Fruit fly (Drosophila melanogaster): ENCODE data around the gene slo.

Gene slo

DNA sequence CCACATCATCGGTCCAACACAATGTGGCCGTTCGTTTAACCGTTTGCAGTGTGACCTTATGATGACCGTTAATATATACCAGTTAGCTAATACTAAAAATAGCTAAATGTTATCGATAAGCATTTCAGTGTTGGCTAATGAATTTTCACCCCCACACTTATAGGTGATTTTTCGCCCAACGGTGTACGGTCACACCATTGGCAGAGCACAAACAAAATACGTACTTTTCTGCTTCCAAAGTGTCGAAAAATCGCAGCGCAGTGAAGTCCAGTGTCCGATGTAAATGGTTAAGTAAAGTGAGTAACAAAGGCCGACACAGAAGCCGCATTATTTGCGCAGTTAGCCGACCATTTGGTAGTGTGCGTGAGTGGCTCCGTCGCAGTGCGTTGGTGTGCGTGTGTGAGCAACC lies 36.8 kb upstream of the slo start, which contains the start of the genes Syx18 and atl (continued):
- peak; percentile 21 for TF ChIP-seq Camta (GFP tag; optimal IDR thresholded peaks at IDR 0.05)
- TF ChIP-seq crp (GFP tag; optimal IDR thresholded peaks at IDR 0.05) = peak in 1 of 2 experiments; percentile 23
- peak; percentile 36; the same call in 2 of the 3 replicates for TF ChIP-seq ci (GFP tag; IDR thresholded peaks at IDR 0.05)
- peak; percentile 82 for TF ChIP-seq D (optimal IDR thresholded peaks at IDR 0.05)
- no peak for TF ChIP-seq D (GFP tag; optimal IDR thresholded peaks at IDR 0.05)
- peak; percentile 54 for TF ChIP-seq sna (GFP tag; IDR thresholded peaks at IDR 0.05; ENCODE audit: partially characterized antibody)
- TF ChIP-seq CG18599 (GFP tag; optimal IDR thresholded peaks at IDR 0.05) = no peak
- TF ChIP-seq Hmr (GFP tag; optimal IDR thresholded peaks at IDR 0.05) = peak; percentile 75
- peak; percentile 68 for TF ChIP-seq gro (GFP tag; optimal IDR thresholded peaks at IDR 0.05)
- peak; percentile 3 for TF ChIP-seq CG9609 (GFP tag; optimal IDR thresholded peaks at IDR 0.05)
- TF ChIP-seq cg (GFP tag; optimal IDR thresholded peaks at IDR 0.05) = peak; percentile 92
- peak; percentile 90 for TF ChIP-seq Ets65A (GFP tag)
- TF ChIP-seq Rfx (GFP tag; IDR thresholded peaks at IDR 0.05) = peak; percentile 63
- peak; percentile 28 for TF ChIP-seq lbe (GFP tag; optimal IDR thresholded peaks at IDR 0.05)
- TF ChIP-seq pum (GFP tag; optimal IDR thresholded peaks at IDR 0.05) = no peak
- TF ChIP-seq CG7928 (GFP tag; optimal IDR thresholded peaks at IDR 0.05) = peak; percentile 24
- peak; percentile 8 for TF ChIP-seq CHES-1-like (GFP tag; optimal IDR thresholded peaks at IDR 0.05)
- peak; percentile 21 for TF ChIP-seq tin (GFP tag; optimal IDR thresholded peaks at IDR 0.05)
- peak; percentile 82 for TF ChIP-seq Dref (GFP tag; IDR thresholded peaks at IDR 0.05)
- no peak for TF ChIP-seq CG17359 (tag; optimal IDR thresholded peaks at IDR 0.05)
- TF ChIP-seq Adf1 (GFP tag; IDR thresholded peaks at IDR 0.05) = peak; percentile 51; the same call in 1 of the 2 replicates
- TF ChIP-seq sens (GFP tag) = peak; percentile 84
- peak; percentile 26 for TF ChIP-seq CG30020 (tag; optimal IDR thresholded peaks at IDR 0.05)
- peak; percentile 38 for TF ChIP-seq CG12391 (tag; optimal IDR thresholded peaks at IDR 0.05)
- peak; percentile 54; the same call in 1 of the 2 replicates for TF ChIP-seq sob (GFP tag; IDR thresholded peaks at IDR 0.05)
- no peak for TF ChIP-seq hth (optimal IDR thresholded peaks at IDR 0.05)
- TF ChIP-seq dm (GFP tag; optimal IDR thresholded peaks at IDR 0.05) = peak; percentile 7
- TF ChIP-seq hbn (GFP tag; IDR thresholded peaks at IDR 0.05; ENCODE audit: partially characterized antibody) = peak; percentile 36; the same call in 1 of the 2 replicates
- peak; percentile 69 for TF ChIP-seq CG8924 (tag; optimal IDR thresholded peaks at IDR 0.05)
- peak; percentile 83 for TF ChIP-seq Ets97D (GFP tag; optimal IDR thresholded peaks at IDR 0.05)
- peak; percentile 97 for TF ChIP-seq CG4617 (GFP tag; optimal IDR thresholded peaks at IDR 0.05; ENCODE audit: borderline replicate concordance)
- TF ChIP-seq Sin3A (optimal IDR thresholded peaks at IDR 0.05) = peak; percentile 78
- no peak for TF ChIP-seq ac (GFP tag; optimal IDR thresholded peaks at IDR 0.05)
- no peak for TF ChIP-seq CG17612 (GFP tag; IDR thresholded peaks at IDR 0.05)
- TF ChIP-seq dysf (GFP tag; IDR thresholded peaks at IDR 0.05) = no peak
- peak; percentile 90 for TF ChIP-seq Med (GFP tag)
- no peak for TF ChIP-seq Dfd (GFP tag; optimal IDR thresholded peaks at IDR 0.05)
- peak; percentile 98 for TF ChIP-seq CG10267 (tag; optimal IDR thresholded peaks at IDR 0.05)
- no peak for TF ChIP-seq CG18619 (GFP tag; optimal IDR thresholded peaks at IDR 0.05)
- peak; percentile 43 for TF ChIP-seq MTF-1 (GFP tag; optimal IDR thresholded peaks at IDR 0.05; ENCODE audit: borderline replicate concordance)
- TF ChIP-seq lab (GFP tag; optimal IDR thresholded peaks at IDR 0.05) = peak; percentile 31
- peak; percentile 5 for TF ChIP-seq NfI (GFP tag; optimal IDR thresholded peaks at IDR 0.05)
- peak; percentile 49 for TF ChIP-seq CG2712 (tag; optimal IDR thresholded peaks at IDR 0.05)
- TF ChIP-seq CG13287 (GFP tag; IDR thresholded peaks at IDR 0.05; ENCODE audit: partially characterized antibody) = peak; percentile 67; the same call in 1 of the 2 replicates
- TF ChIP-seq HLH54F (GFP tag; optimal IDR thresholded peaks at IDR 0.05) = peak; percentile 15
- peak; percentile 100 for TF ChIP-seq CG9797 (GFP tag; optimal IDR thresholded peaks at IDR 0.05)
- TF ChIP-seq CG7372 (GFP tag; IDR thresholded peaks at IDR 0.05) = no peak
- peak; percentile 59; the same call in 1 of the 3 replicates for TF ChIP-seq mld (GFP tag; IDR thresholded peaks at IDR 0.05; ENCODE audit: partially characterized antibody)
- TF ChIP-seq Aef1 (GFP tag; IDR thresholded peaks at IDR 0.05) = 0 out of 3 replicates have a peak, but pooled peaks have one; percentile 14
- TF ChIP-seq CG1603 (tag; optimal IDR thresholded peaks at IDR 0.05) = peak; percentile 90
- peak; percentile 94 for TF ChIP-seq YL-1 (GFP tag; optimal IDR thresholded peaks at IDR 0.05)
